Fruit fly (Drosophila melanogaster): ENCODE data around the gene eIF1A.

eIF1A gene

dm6 chr3R:18226043-18226808 lies 48.2 kb upstream of the eIF1A start, which contains the start of the genes CG7168 and Mdh2 (continued):
- TF ChIP-seq corto (GFP tag; optimal IDR thresholded peaks at IDR 0.05) (no peak), pan (optimal IDR thresholded peaks at IDR 0.05) (no peak), pan (GFP tag; optimal IDR thresholded peaks at IDR 0.05 in 1 of 2, IDR thresholded peaks at IDR 0.05 in 1 of 2) (peak in 1 of 2 experiments; percentile 18), CG13287 (GFP tag; IDR thresholded peaks at IDR 0.05; ENCODE audit: partially characterized antibody) (peak; percentile 87), her (GFP tag; optimal IDR thresholded peaks at IDR 0.05) (no peak), tgo (GFP tag; IDR thresholded peaks at IDR 0.05) (no peak), Fer1 (GFP tag; optimal IDR thresholded peaks at IDR 0.05) (peak; percentile 3), Scr (GFP tag; IDR thresholded peaks at IDR 0.05; ENCODE audit: partially characterized antibody) (peak; percentile 84), CG9437 (GFP tag; optimal IDR thresholded peaks at IDR 0.05) (no peak), Six4 (GFP tag; optimal IDR thresholded peaks at IDR 0.05) (no peak), vvl (GFP tag; IDR thresholded peaks at IDR 0.05) (0 out of 2 replicates have a peak, but pooled peaks have one; percentile 43), CG12391 (tag; optimal IDR thresholded peaks at IDR 0.05) (peak; percentile 30), Myb (GFP tag; optimal IDR thresholded peaks at IDR 0.05) (peak; percentile 53), hbn (GFP tag; IDR thresholded peaks at IDR 0.05; ENCODE audit: partially characterized antibody) (peak; percentile 69), CG12071 (GFP tag; optimal IDR thresholded peaks at IDR 0.05) (no peak), Eip74EF (GFP tag; optimal IDR thresholded peaks at IDR 0.05) (no peak), Dek (tag; optimal IDR thresholded peaks at IDR 0.05) (no peak), tin (GFP tag; optimal IDR thresholded peaks at IDR 0.05) (peak; percentile 4), bcd (GFP tag; optimal IDR thresholded peaks at IDR 0.05) (peak; percentile 16), CG10267 (tag; optimal IDR thresholded peaks at IDR 0.05) (peak; percentile 16), Nf-YB (GFP tag; optimal IDR thresholded peaks at IDR 0.05) (peak; percentile 88), CG30403 (GFP tag; optimal IDR thresholded peaks at IDR 0.05) (peak; percentile 7), Gsc (GFP tag; IDR thresholded peaks at IDR 0.05) (no peak), CG15011 (GFP tag; optimal IDR thresholded peaks at IDR 0.05) (no peak), CG12659 (GFP tag; optimal IDR thresholded peaks at IDR 0.05) (peak; percentile 77), bbx (GFP tag; IDR thresholded peaks at IDR 0.05; ENCODE audit: partially characterized antibody) (peak; percentile 79), CG10147 (GFP tag; optimal IDR thresholded peaks at IDR 0.05) (no peak), Opbp (GFP tag; IDR thresholded peaks at IDR 0.05; ENCODE audit: partially characterized antibody) (peak; percentile 87; the same call in 2 of the 3 replicates), caup (GFP tag; optimal IDR thresholded peaks at IDR 0.05; ENCODE audit: severe bottlenecking) (peak; percentile 9), CG7963 (GFP tag; IDR thresholded peaks at IDR 0.05; ENCODE audit: partially characterized antibody) (peak; percentile 90), tna (GFP tag; IDR thresholded peaks at IDR 0.05; ENCODE audit: partially characterized antibody) (peak; percentile 67), klu (GFP tag; IDR thresholded peaks at IDR 0.05) (peak; percentile 30; the same call in 1 of the 2 replicates), Asciz (GFP tag; optimal IDR thresholded peaks at IDR 0.05) (no peak), Jarid2 (GFP tag; optimal IDR thresholded peaks at IDR 0.05) (no peak), oc (tag; optimal IDR thresholded peaks at IDR 0.05) (no peak), CG3065 (GFP tag; optimal IDR thresholded peaks at IDR 0.05) (no peak), Elba2 (GFP tag; optimal IDR thresholded peaks at IDR 0.05) (no peak), nerfin-1 (tag; optimal IDR thresholded peaks at IDR 0.05) (peak; percentile 18), Sin3A (optimal IDR thresholded peaks at IDR 0.05) (peak; percentile 60), CG2120 (GFP tag; optimal IDR thresholded peaks at IDR 0.05) (peak; percentile 14), Hr39 (optimal IDR thresholded peaks at IDR 0.05) (no peak), CG11560 (tag; IDR thresholded peaks at IDR 0.05) (peak; percentile 80; the same call in 2 of the 3 replicates), zfh1 (GFP tag; IDR thresholded peaks at IDR 0.05) (0 out of 3 replicates have a peak, but pooled peaks have one; percentile 17), Pdp1 (GFP tag; optimal IDR thresholded peaks at IDR 0.05) (peak in 1 of 2 experiments; percentile 96), trem (tag; optimal IDR thresholded peaks at IDR 0.05) (peak; percentile 99), Tbp (GFP tag; optimal IDR thresholded peaks at IDR 0.05) (no peak), BEAF-32 (GFP tag; optimal IDR thresholded peaks at IDR 0.05) (peak; percentile 81), phol (tag; optimal IDR thresholded peaks at IDR 0.05) (peak; percentile 44)
